Worm (Caenorhabditis elegans) whole organism, L3 larva: ENCODE results near the gene T05H10.1.

Source experiments
- ZK546.5 ChIP-seq: sonication (generic microtip); optimal IDR thresholded peaks from 2 replicates; lab custom pipeline; 2017; ENCODE audit warnings: missing biosample characterization, missing genetic modification characterization
- elt-1 ChIP-seq: fragments of 150-350 bp; optimal IDR thresholded peaks from 2 replicates; lab custom pipeline; 2014; ENCODE audit warnings: missing biosample characterization, missing genetic modification characterization
- elt-2 ChIP-seq: sonication (generic microtip); optimal IDR thresholded peaks from 2 replicates; lab custom pipeline; 2016; ENCODE audit warnings: missing genetic modification reagents, mild to moderate bottlenecking, missing genetic modification characterization, missing compliant biosample characterization
- fkh-10 ChIP-seq: sonication (generic microtip); optimal IDR thresholded peaks from 2 replicates; lab custom pipeline; 2017; ENCODE audit warnings: missing biosample characterization, missing genetic modification reagents, missing genetic modification characterization
- nfya-1 ChIP-seq: sonication (generic microtip); optimal IDR thresholded peaks from 2 replicates; lab custom pipeline; 2017; ENCODE audit warnings: missing genetic modification characterization, mild to moderate bottlenecking, missing compliant biosample characterization, antibody characterized with exemption, moderate library complexity; ENCODE audit not compliant: insufficient read depth
- nhr-77 ChIP-seq: fragments of 150-350 bp; optimal IDR thresholded peaks from 2 replicates; lab custom pipeline; 2014; ENCODE audit warnings: missing biosample characterization, missing genetic modification characterization
- pha-4 ChIP-seq: fragments of 150-350 bp; optimal IDR thresholded peaks from 2 replicates; lab custom pipeline; 2014; ENCODE audit warnings: missing biosample characterization, missing genetic modification reagents, missing genetic modification characterization
- pqm-1 ChIP-seq: fragments of 150-350 bp; optimal IDR thresholded peaks from 2 replicates; lab custom pipeline; 2017; ENCODE audit warnings: missing biosample characterization, missing genetic modification characterization, inconsistent platforms
- ztf-11 ChIP-seq: fragments of 150-350 bp; optimal IDR thresholded peaks from 2 replicates; lab custom pipeline; 2014; ENCODE audit warnings: missing biosample characterization, missing genetic modification characterization

- no peak for TF ChIP-seq elt-1
- TF ChIP-seq nfya-1 (tag; lab: Kevin White, UChicago) = no peak
- no peak for TF ChIP-seq pqm-1 (tag; lab: Kevin White, UChicago)
- TF ChIP-seq ZK546.5 (tag; lab: Kevin White, UChicago) = no peak
- TF ChIP-seq fkh-10 (GFP tag; lab: Kevin White, UChicago) = no peak
- TF ChIP-seq nhr-77 = no peak
- TF ChIP-seq pha-4 = no peak
- TF ChIP-seq ztf-11 (tag; lab: Kevin White, UChicago) = no peak
- TF ChIP-seq elt-2 = no peak
Observed at ce11 chrII:8093283-8093682, 50.9 kb downstream of the T05H10.1 start.
